Fruit fly (Drosophila melanogaster) whole organism, embryonic: ENCODE data around the gene Tps1.

Experiments used
- Atf6 ChIP-seq: fragments of 200-800 bp; sonication (Bioruptor generic); IDR thresholded peaks from 2 replicates; pipeline ENCODE4 v1.3.6; 2022; ENCODE audit warnings: missing biosample characterization, missing genetic modification characterization
- B-H2 ChIP-seq: fragments of 200-800 bp; sonication (Bioruptor generic); optimal IDR thresholded peaks from 2 replicates; lab custom pipeline; 2018; ENCODE audit warnings: missing biosample characterization, mild to moderate bottlenecking, missing genetic modification characterization
- CG10274 ChIP-seq: fragments of 200-800 bp; sonication (Bioruptor generic); optimal IDR thresholded peaks from 3 replicates; lab custom pipeline; 2017; ENCODE audit warnings: missing biosample characterization, mild to moderate bottlenecking, missing genetic modification characterization
- CG10462 ChIP-seq: fragments of 200-800 bp; sonication (Bioruptor generic); optimal IDR thresholded peaks from 2 replicates; lab custom pipeline; 2016; ENCODE audit warnings: missing biosample characterization, missing genetic modification characterization
- CG1233 ChIP-seq: fragments of 200-800 bp; sonication (Bioruptor generic); optimal IDR thresholded peaks from 4 replicates; lab custom pipeline; 2018; ENCODE audit warnings: missing biosample characterization, mild to moderate bottlenecking, missing genetic modification characterization
- CG12391 ChIP-seq: fragments of 200-800 bp; sonication (Bioruptor generic); optimal IDR thresholded peaks from 3 replicates; lab custom pipeline; 2018; ENCODE audit warnings: missing biosample characterization, mild to moderate bottlenecking, missing genetic modification characterization, moderate library complexity
- CG15479 ChIP-seq: fragments of 200-800 bp; sonication (Bioruptor generic); optimal IDR thresholded peaks from 3 replicates; lab custom pipeline; 2019; ENCODE audit warnings: missing biosample characterization, mild to moderate bottlenecking, missing genetic modification characterization, moderate library complexity
- CG2199 ChIP-seq: fragments of 200-800 bp; sonication (Bioruptor generic); IDR thresholded peaks from 3 replicates; pipeline ENCODE4 v1.3.6; 2022; ENCODE audit warnings: missing biosample characterization, missing genetic modification characterization
- CG34224 ChIP-seq: fragments of 200-800 bp; sonication (Bioruptor generic); IDR thresholded peaks from 3 replicates; pipeline ENCODE4 v1.3.6; 2022; ENCODE audit warnings: missing biosample characterization, missing genetic modification characterization; ENCODE audit not compliant: partially characterized antibody
- CG43689 ChIP-seq: fragments of 200-800 bp; sonication (Bioruptor generic); IDR thresholded peaks from 2 replicates; pipeline ENCODE4 v1.3.6; 2022; ENCODE audit warnings: missing biosample characterization, missing genetic modification characterization
- CG4820 ChIP-seq: fragments of 200-800 bp; sonication (Bioruptor generic); optimal IDR thresholded peaks from 3 replicates; lab custom pipeline; 2016; ENCODE audit warnings: missing biosample characterization, missing genetic modification characterization
- CG6175 ChIP-seq: fragments of 200-800 bp; sonication (Bioruptor generic); IDR thresholded peaks from 3 replicates; pipeline ENCODE4 v1.3.6; 2022; ENCODE audit warnings: missing biosample characterization, missing genetic modification characterization
- CG7745 ChIP-seq: fragments of 200-800 bp; sonication (Bioruptor generic); optimal IDR thresholded peaks from 2 replicates; lab custom pipeline; 2018; ENCODE audit warnings: missing biosample characterization, mild to moderate bottlenecking, missing genetic modification characterization, moderate library complexity
- D ChIP-seq, 2 experiments: fragments of 200-800 bp in 1 of 2; fragments of >200 bp in 1 of 2; sonication (Bioruptor generic) in 1 of 2; optimal IDR thresholded peaks; 2 replicates in 1 of 2; 3 replicates in 1 of 2; lab custom pipeline; 2017; ENCODE audit warnings: mild to moderate bottlenecking in 1 of 2, missing biosample characterization in 1 of 2, missing genetic modification characterization in 1 of 2, missing genetic modification reagents in 1 of 2
- Elba2 ChIP-seq: fragments of 200-800 bp; sonication (Bioruptor generic); optimal IDR thresholded peaks from 3 replicates; lab custom pipeline; 2016; ENCODE audit warnings: missing biosample characterization, missing genetic modification characterization
- HLH3B ChIP-seq: fragments of 200-800 bp; sonication (Bioruptor generic); IDR thresholded peaks from 2 replicates; pipeline ENCODE4 v1.3.6; 2022; ENCODE audit warnings: missing biosample characterization, missing genetic modification characterization
- Hr78 ChIP-seq, 2 experiments: fragments of 200-800 bp in 1 of 2; fragments of >200 bp in 1 of 2; sonication (Bioruptor generic) in 1 of 2; optimal IDR thresholded peaks; 2 replicates each; lab custom pipeline; 2017 to 2019; ENCODE audit warnings: missing biosample characterization in 2 of 2, missing genetic modification characterization in 2 of 2, mild to moderate bottlenecking in 1 of 2, moderate library complexity in 1 of 2
- Hsf ChIP-seq: fragments of 200-800 bp; sonication (Bioruptor generic); optimal IDR thresholded peaks from 3 replicates; lab custom pipeline; 2016; ENCODE audit warnings: missing biosample characterization, missing genetic modification characterization
- Scr ChIP-seq: fragments of 200-800 bp; sonication (Bioruptor generic); IDR thresholded peaks from 2 replicates; pipeline ENCODE4 v1.3.6; 2022; ENCODE audit warnings: missing biosample characterization, missing genetic modification characterization; ENCODE audit not compliant: partially characterized antibody
- Side ChIP-seq: fragments of 200-800 bp; sonication (Bioruptor generic); optimal IDR thresholded peaks from 2 replicates; lab custom pipeline; 2016; ENCODE audit warnings: missing biosample characterization, missing genetic modification characterization
- Sry-β ChIP-seq: fragments of 200-800 bp; sonication (Bioruptor generic); optimal IDR thresholded peaks from 2 replicates; lab custom pipeline; 2018; ENCODE audit warnings: missing biosample characterization, mild to moderate bottlenecking, missing genetic modification characterization, moderate library complexity
- TFAM ChIP-seq: fragments of 200-800 bp; sonication (Bioruptor generic); optimal IDR thresholded peaks from 2 replicates; lab custom pipeline; 2017; ENCODE audit warnings: missing biosample characterization, missing genetic modification characterization, inconsistent platforms
- ac ChIP-seq: fragments of 200-800 bp; sonication (Bioruptor generic); optimal IDR thresholded peaks from 3 replicates; lab custom pipeline; 2017; ENCODE audit warnings: missing biosample characterization, mild to moderate bottlenecking, missing genetic modification characterization
- ap ChIP-seq: fragments of 200-800 bp; sonication (Bioruptor generic); IDR thresholded peaks from 2 replicates; pipeline ENCODE4 v1.3.6; 2022; ENCODE audit warnings: missing biosample characterization, missing genetic modification characterization
- ara ChIP-seq: fragments of 200-800 bp; sonication (Bioruptor generic); IDR thresholded peaks from 2 replicates; pipeline ENCODE4 v1.3.6; 2022; ENCODE audit warnings: missing biosample characterization, missing genetic modification characterization
- caup ChIP-seq: fragments of 200-800 bp; sonication (Bioruptor generic); optimal IDR thresholded peaks from 3 replicates; lab custom pipeline; 2017; ENCODE audit warnings: missing biosample characterization, mild to moderate bottlenecking, missing genetic modification characterization, moderate library complexity; ENCODE audit not compliant: severe bottlenecking
- cg ChIP-seq: fragments of 200-800 bp; sonication (Bioruptor generic); optimal IDR thresholded peaks from 3 replicates; lab custom pipeline; 2019; ENCODE audit warnings: missing biosample characterization, mild to moderate bottlenecking, missing genetic modification characterization, moderate library complexity
- chinmo ChIP-seq: fragments of 200-800 bp; sonication (Bioruptor generic); IDR thresholded peaks from 4 replicates; pipeline ENCODE4 v1.3.6; 2022; ENCODE audit warnings: missing biosample characterization, missing genetic modification characterization; ENCODE audit not compliant: partially characterized antibody
- ci ChIP-seq: fragments of 200-800 bp; sonication (Bioruptor generic); IDR thresholded peaks from 3 replicates; pipeline ENCODE4 v1.3.6; 2022; ENCODE audit warnings: missing biosample characterization, missing genetic modification characterization
- crc ChIP-seq: fragments of 200-800 bp; sonication (Bioruptor generic); optimal IDR thresholded peaks from 2 replicates; lab custom pipeline; 2016; ENCODE audit warnings: missing biosample characterization, missing genetic modification characterization
- ftz-f1 ChIP-seq: fragments of 200-800 bp; sonication (Bioruptor generic); optimal IDR thresholded peaks from 2 replicates; lab custom pipeline; 2016; ENCODE audit warnings: missing biosample characterization, missing genetic modification characterization
- hkb ChIP-seq, 2 experiments: fragments of 200-800 bp in 1 of 2; fragments of >200 bp in 1 of 2; sonication (Bioruptor generic) in 1 of 2; IDR thresholded peaks in 1 of 2; optimal IDR thresholded peaks in 1 of 2; 2 replicates each; pipeline versions ENCODE4 v1.3.6 to Lab custom; 2017 to 2022; ENCODE audit warnings: missing biosample characterization in 1 of 2, missing genetic modification characterization in 1 of 2
- oc ChIP-seq: fragments of 200-800 bp; sonication (Bioruptor generic); optimal IDR thresholded peaks from 2 replicates; lab custom pipeline; 2018; ENCODE audit warnings: missing biosample characterization, mild to moderate bottlenecking, missing genetic modification characterization, moderate library complexity
- odd ChIP-seq: fragments of 200-800 bp; sonication (Bioruptor generic); optimal IDR thresholded peaks from 2 replicates; lab custom pipeline; 2017; ENCODE audit warnings: missing biosample characterization, mild to moderate bottlenecking, missing genetic modification characterization
- prd ChIP-seq, 3 experiments: fragments of >200 bp in 2 of 3; fragments of 200-800 bp in 1 of 3; sonication (Bioruptor generic) in 1 of 3; optimal IDR thresholded peaks in 2 of 3; IDR thresholded peaks in 1 of 3; 2 replicates in 2 of 3; 3 replicates in 1 of 3; pipeline versions ENCODE4 v1.3.6 to Lab custom; 2017 to 2022; ENCODE audit warnings: missing biosample characterization in 1 of 3, missing genetic modification characterization in 1 of 3
- repo ChIP-seq: fragments of 200-800 bp; sonication (Bioruptor generic); optimal IDR thresholded peaks from 2 replicates; lab custom pipeline; 2016; ENCODE audit warnings: missing biosample characterization, missing genetic modification characterization
- sens ChIP-seq: fragments of 200-800 bp; sonication (Bioruptor generic); peaks from one replicate; lab custom pipeline; 2016; ENCODE audit warnings: missing biosample characterization, missing genetic modification characterization
- slbo ChIP-seq: fragments of 200-800 bp; sonication (Bioruptor generic); IDR thresholded peaks from 2 replicates; pipeline ENCODE4 v1.3.6; 2022; ENCODE audit warnings: missing biosample characterization, missing genetic modification characterization
- so ChIP-seq: fragments of 200-800 bp; sonication (Bioruptor generic); IDR thresholded peaks from 3 replicates; pipeline ENCODE4 v1.3.6; 2022; ENCODE audit warnings: missing biosample characterization, missing genetic modification characterization
- stc ChIP-seq: fragments of 200-800 bp; sonication (Bioruptor generic); IDR thresholded peaks from 2 replicates; pipeline ENCODE4 v1.3.6; 2022; ENCODE audit warnings: missing biosample characterization, missing genetic modification characterization
- sug ChIP-seq: fragments of 200-800 bp; optimal IDR thresholded peaks from 2 replicates; lab custom pipeline; 2019; ENCODE audit warnings: missing biosample characterization, mild to moderate bottlenecking, missing genetic modification characterization, moderate library complexity
- twi ChIP-seq: fragments of 200-800 bp; optimal IDR thresholded peaks from 2 replicates; lab custom pipeline; 2019; ENCODE audit warnings: missing biosample characterization, mild to moderate bottlenecking, missing genetic modification characterization, moderate library complexity
- zen ChIP-seq: fragments of 200-800 bp; sonication (Bioruptor generic); optimal IDR thresholded peaks from 3 replicates; lab custom pipeline; 2018; ENCODE audit warnings: missing biosample characterization, mild to moderate bottlenecking, missing genetic modification characterization, moderate library complexity

Gene Tps1

dm6 chr2L:4368553-4369268 is 19.4 kb upstream of the Tps1 start (continued):
- peak; percentile 59 for TF ChIP-seq twi
- no peak for TF ChIP-seq CG7745 (tag; lab: Kevin White, UChicago)
- no peak for TF ChIP-seq ftz-f1 (GFP tag; lab: Kevin White, UChicago)
- TF ChIP-seq CG10274 (GFP tag; lab: Kevin White, UChicago) = peak; percentile 5
- TF ChIP-seq hkb (optimal IDR thresholded peaks at IDR 0.05; lab: Kevin White, UChicago) = no peak
- no peak for TF ChIP-seq hkb (GFP tag; IDR thresholded peaks at IDR 0.05; lab: Robert Waterston, UW)
- TF ChIP-seq slbo (GFP tag; lab: Robert Waterston, UW) = no peak
- peak; percentile 93 for TF ChIP-seq zen
- TF ChIP-seq prd (optimal IDR thresholded peaks at IDR 0.05; lab: Kevin White, UChicago) = no peak
- TF ChIP-seq prd (GFP tag; IDR thresholded peaks at IDR 0.05; lab: Robert Waterston, UW) = peak; percentile 71; the same call in 2 of the 3 replicates
- peak; percentile 87 for TF ChIP-seq D (optimal IDR thresholded peaks at IDR 0.05; lab: Kevin White, UChicago)
- peak; percentile 4 for TF ChIP-seq D (GFP tag; optimal IDR thresholded peaks at IDR 0.05; lab: Kevin White, UChicago)
- no peak for TF ChIP-seq B-H2 (GFP tag; lab: Kevin White, UChicago)
- peak; percentile 25 for TF ChIP-seq odd (GFP tag; lab: Kevin White, UChicago)
- TF ChIP-seq CG15479 = peak; percentile 99
- peak in 1 of 2 experiments; percentile 29 for TF ChIP-seq Hr78 (GFP tag; optimal IDR thresholded peaks at IDR 0.05; lab: Kevin White, UChicago)
- TF ChIP-seq Sry-β (GFP tag; lab: Kevin White, UChicago) = no peak
- TF ChIP-seq caup (GFP tag; lab: Kevin White, UChicago) = no peak
- TF ChIP-seq so (GFP tag; lab: Robert Waterston, UW) = peak; percentile 47; the same call in 1 of the 3 replicates
- no peak for TF ChIP-seq Side (GFP tag; lab: Kevin White, UChicago)
- TF ChIP-seq ac (GFP tag; lab: Kevin White, UChicago) = peak; percentile 1

- TF ChIP-seq CG43689 (GFP tag; lab: Robert Waterston, UW) (no peak), Elba2 (GFP tag; lab: Kevin White, UChicago) (peak; percentile 73), twi (peak; percentile 99), ci (no peak), ap (GFP tag; lab: Robert Waterston, UW) (no peak), slbo (GFP tag; lab: Robert Waterston, UW) (no peak), ac (GFP tag; lab: Kevin White, UChicago) (peak; percentile 61)
Measured at dm6 chr2L:4370007-4370521, 18.1 kb upstream of the Tps1 start.

- TF ChIP-seq repo (no peak), crc (GFP tag; lab: Kevin White, UChicago) (no peak), cg (peak; percentile 57), stc (GFP tag; lab: Robert Waterston, UW) (no peak), Atf6 (GFP tag; lab: Robert Waterston, UW) (no peak), CG4820 (GFP tag; lab: Kevin White, UChicago) (no peak), ara (GFP tag; lab: Robert Waterston, UW) (0 out of 2 replicates have a peak, but pooled peaks have one; percentile 5), CG12391 (no peak), CG1233 (no peak), sug (tag; lab: Kevin White, UChicago) (no peak), D (optimal IDR thresholded peaks at IDR 0.05; lab: Kevin White, UChicago) (peak; percentile 2), D (GFP tag; optimal IDR thresholded peaks at IDR 0.05; lab: Kevin White, UChicago) (no peak), CG34224 (GFP tag; lab: Robert Waterston, UW) (no peak), prd (optimal IDR thresholded peaks at IDR 0.05; lab: Kevin White, UChicago) (no peak), prd (GFP tag; IDR thresholded peaks at IDR 0.05; lab: Robert Waterston, UW) (0 out of 3 replicates have a peak, but pooled peaks have one; percentile 10), CG6175 (GFP tag; lab: Robert Waterston, UW) (peak; percentile 47; the same call in 2 of the 3 replicates), Scr (GFP tag; lab: Robert Waterston, UW) (no peak), CG10462 (GFP tag; lab: Kevin White, UChicago) (no peak), Hsf (no peak), sens (GFP tag; lab: Kevin White, UChicago) (peak; percentile 68), HLH3B (GFP tag; lab: Robert Waterston, UW) (no peak), TFAM (no peak), oc (tag; lab: Kevin White, UChicago) (peak; percentile 72), CG2199 (GFP tag; lab: Robert Waterston, UW) (0 out of 3 replicates have a peak, but pooled peaks have one; percentile 47), CG7745 (tag; lab: Kevin White, UChicago) (no peak), chinmo (GFP tag; lab: Robert Waterston, UW) (0 out of 4 replicates have a peak, but pooled peaks have one; percentile 56)
Measured at dm6 chr2L:4370592-4370991, 17.5 kb upstream of the Tps1 start.
